Worm (Caenorhabditis elegans): ENCODE results near the gene T27A8.3.

Gene T27A8.3

DNA sequence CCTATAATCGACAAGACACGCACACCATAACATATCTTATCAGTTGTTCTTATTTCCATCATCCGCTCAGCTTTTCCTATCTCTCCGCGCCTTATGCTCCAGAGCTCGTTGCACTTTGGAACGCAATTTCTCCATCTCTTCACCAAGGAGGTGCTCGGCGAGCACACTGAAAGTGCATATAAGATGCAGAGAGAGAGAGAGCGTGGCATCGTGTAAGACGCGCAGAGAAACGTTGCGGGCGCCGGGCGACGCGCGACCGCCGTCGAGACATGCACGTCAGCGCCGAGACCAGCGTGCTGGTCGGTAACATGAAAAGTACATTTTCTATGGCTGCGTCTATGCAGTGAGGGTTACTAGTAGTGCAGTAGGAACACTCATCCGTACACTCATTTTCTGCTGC is 37.9 kb upstream of the T27A8.3 start (continued):
- TF ChIP-seq Y48G9A.11 (GFP tag; IDR thresholded peaks at IDR 0.05) (no peak), spr-3 (GFP tag; optimal IDR thresholded peaks at IDR 0.05) (no peak), vab-7 (GFP tag; IDR thresholded peaks at IDR 0.05) (no peak), R02D3.7 (tag; optimal IDR thresholded peaks at IDR 0.05) (no peak), ztf-7 (tag; optimal IDR thresholded peaks at IDR 0.05) (no peak), aha-1 (tag) (peak; percentile 84), dmd-9 (GFP tag; IDR thresholded peaks at IDR 0.05) (no peak), spr-1 (tag; optimal IDR thresholded peaks at IDR 0.05) (peak; percentile 75), madf-5 (GFP tag; IDR thresholded peaks at IDR 0.05) (no peak), unc-62 (GFP tag; optimal IDR thresholded peaks at IDR 0.05 in 1 of 2) (no peak), unc-62 (tag; optimal IDR thresholded peaks at IDR 0.05) (no peak), daf-8 (GFP tag; IDR thresholded peaks at IDR 0.05) (no peak), F26F4.8 (GFP tag; conservative IDR thresholded peaks at IDR 0.05) (no peak)

ce11 chrX:16028980-16029379 is 33.5 kb upstream of the T27A8.3 start:
- TF ChIP-seq set-16 (GFP tag; IDR thresholded peaks at IDR 0.05) (peak; percentile 78), skn-1 (tag; optimal IDR thresholded peaks at IDR 0.05) (no peak), gei-8 (GFP tag; optimal IDR thresholded peaks at IDR 0.05) (no peak), pqm-1 (tag; optimal IDR thresholded peaks at IDR 0.05) (no peak)

ce11 chrX:16030506-16030905 is 32.0 kb upstream of the T27A8.3 start, which contains the start of gene mboa-1:
Gene mboa-1 (plus strand): TSS chrX:16030806.
- TF ChIP-seq dmd-9 (GFP tag; IDR thresholded peaks at IDR 0.05): no peak
- no peak for TF ChIP-seq snpc-4 (tag; optimal IDR thresholded peaks at IDR 0.05)
- no peak for TF ChIP-seq egl-43 (GFP tag; IDR thresholded peaks at IDR 0.05)
- TF ChIP-seq Y75B8A.6 (GFP tag; IDR thresholded peaks at IDR 0.05): no peak
- no peak for TF ChIP-seq ceh-32 (tag; optimal IDR thresholded peaks at IDR 0.05; ENCODE audit: poor library complexity)
- no peak for TF ChIP-seq lin-29 (GFP tag; IDR thresholded peaks at IDR 0.05)
- no peak for TF ChIP-seq tag-97 (GFP tag; IDR thresholded peaks at IDR 0.05)
- no peak for TF ChIP-seq ZK337.2 (GFP tag; IDR thresholded peaks at IDR 0.05)
- TF ChIP-seq lsy-2 (tag; optimal IDR thresholded peaks at IDR 0.05): no peak
- TF ChIP-seq nhr-102 (tag; optimal IDR thresholded peaks at IDR 0.05): no peak
- TF ChIP-seq hlh-30 (tag; optimal IDR thresholded peaks at IDR 0.05; ENCODE audit: insufficient read depth): no peak

- TF ChIP-seq nhr-28 (tag; optimal IDR thresholded peaks at IDR 0.05) (peak; percentile 82), nhr-77 (tag; optimal IDR thresholded peaks at IDR 0.05) (peak; percentile 47), zip-2 (tag; optimal IDR thresholded peaks at IDR 0.05) (no peak), nhr-10 (tag; optimal IDR thresholded peaks at IDR 0.05) (no peak), arid-1 (GFP tag; conservative IDR thresholded peaks at IDR 0.05) (no peak), daf-16 (GFP tag; optimal IDR thresholded peaks at IDR 0.05) (no peak), daf-16 (tag; optimal IDR thresholded peaks at IDR 0.05) (peak; percentile 61), nhr-11 (tag; optimal IDR thresholded peaks at IDR 0.05) (no peak), lir-3 (tag; optimal IDR thresholded peaks at IDR 0.05) (no peak), D1046.2 (GFP tag; IDR thresholded peaks at IDR 0.05) (no peak), mdl-1 (tag; optimal IDR thresholded peaks at IDR 0.05) (peak in 1 of 2 experiments; percentile 3), dve-1 (tag; optimal IDR thresholded peaks at IDR 0.05; ENCODE audit: insufficient read depth) (peak; percentile 46), madf-5 (GFP tag; IDR thresholded peaks at IDR 0.05) (no peak), tra-1 (GFP tag; IDR thresholded peaks at IDR 0.05) (no peak), lin-38 (GFP tag; IDR thresholded peaks at IDR 0.05) (no peak), ceh-20 (GFP tag; IDR thresholded peaks at IDR 0.05) (no peak), unc-62 (GFP tag; optimal IDR thresholded peaks at IDR 0.05 in 1 of 2) (no peak), unc-62 (tag; optimal IDR thresholded peaks at IDR 0.05) (no peak), gei-8 (GFP tag; optimal IDR thresholded peaks at IDR 0.05) (no peak), dmd-6 (GFP tag; IDR thresholded peaks at IDR 0.05) (peak; percentile 43), lin-39 (tag; optimal IDR thresholded peaks at IDR 0.05) (no peak), hlh-11 (tag; optimal IDR thresholded peaks at IDR 0.05) (peak; percentile 46), spr-1 (tag; optimal IDR thresholded peaks at IDR 0.05) (no peak), lin-15B (tag; optimal IDR thresholded peaks at IDR 0.05) (no peak)
Measured at ce11 chrX:16039173-16039572, 23.3 kb upstream of the T27A8.3 start.

Data from whole organism, L4 larva.